Worm (Caenorhabditis elegans): ENCODE measurements around the gene sru-28.

sru-28 gene

ce11 chrV:1505995-1506394, at the start of gene sru-28:
Gene sru-28, plus strand, starts transcription at chrV:1506295.
- TF ChIP-seq aly-1 (tag; optimal IDR thresholded peaks at IDR 0.05): no peak
- no peak for TF ChIP-seq hmbx-1 (tag; optimal IDR thresholded peaks at IDR 0.05)
- TF ChIP-seq F13C5.2 (tag; optimal IDR thresholded peaks at IDR 0.05): no peak

ce11 chrV:1456614-1457013, 49.5 kb upstream of the sru-28 start:
- TF ChIP-seq flt-1 (GFP tag; IDR thresholded peaks at IDR 0.05) (no peak), aly-1 (tag; optimal IDR thresholded peaks at IDR 0.05) (no peak), ceh-13 (GFP tag; optimal IDR thresholded peaks at IDR 0.05) (no peak), pes-1 (GFP tag; IDR thresholded peaks at IDR 0.05) (no peak), hmbx-1 (tag; optimal IDR thresholded peaks at IDR 0.05) (no peak), ama-1 (optimal IDR thresholded peaks at IDR 0.05) (no peak)

- TF ChIP-seq F13C5.2 (tag; optimal IDR thresholded peaks at IDR 0.05): no peak
- TF ChIP-seq sea-1 (GFP tag; conservative IDR thresholded peaks at IDR 0.05): no peak
- no peak for TF ChIP-seq tbx-11 (GFP tag; IDR thresholded peaks at IDR 0.05)
- no peak for TF ChIP-seq aly-1 (tag; optimal IDR thresholded peaks at IDR 0.05)
- no peak for TF ChIP-seq tra-4 (tag; optimal IDR thresholded peaks at IDR 0.05)
- no peak for TF ChIP-seq pes-1 (GFP tag; IDR thresholded peaks at IDR 0.05)
- TF ChIP-seq hnd-1 (tag; optimal IDR thresholded peaks at IDR 0.05): no peak
- TF ChIP-seq hmg-4 (GFP tag; optimal IDR thresholded peaks at IDR 0.05): no peak
- TF ChIP-seq flt-1 (GFP tag; IDR thresholded peaks at IDR 0.05): no peak
- TF ChIP-seq tbx-37 (GFP tag; conservative IDR thresholded peaks at IDR 0.05): no peak
- TF ChIP-seq scrt-1 (GFP tag; IDR thresholded peaks at IDR 0.05): no peak
- TF ChIP-seq B0310.2 (tag; optimal IDR thresholded peaks at IDR 0.05): no peak
- no peak for TF ChIP-seq ceh-13 (GFP tag; optimal IDR thresholded peaks at IDR 0.05)
- TF ChIP-seq ceh-36 (tag; optimal IDR thresholded peaks at IDR 0.05): no peak
- TF ChIP-seq ama-1 (optimal IDR thresholded peaks at IDR 0.05): no peak
- no peak for TF ChIP-seq hmbx-1 (tag; optimal IDR thresholded peaks at IDR 0.05)
- no peak for TF ChIP-seq ets-7 (tag; optimal IDR thresholded peaks at IDR 0.05)
Observed at ce11 chrV:1459374-1459926, 46.6 kb upstream of the sru-28 start.

- TF ChIP-seq pes-1 (GFP tag; IDR thresholded peaks at IDR 0.05) (no peak), B0310.2 (tag; optimal IDR thresholded peaks at IDR 0.05) (no peak), ets-7 (tag; optimal IDR thresholded peaks at IDR 0.05) (no peak), aly-1 (tag; optimal IDR thresholded peaks at IDR 0.05) (no peak)
Observed at ce11 chrV:1460069-1460468, 46.0 kb upstream of the sru-28 start, which contains the start of gene hacd-1. Gene hacd-1, plus strand, starts transcription at chrV:1460369.

- TF ChIP-seq hmg-4 (GFP tag; optimal IDR thresholded peaks at IDR 0.05) (no peak), ceh-36 (tag; optimal IDR thresholded peaks at IDR 0.05) (no peak), tbx-37 (GFP tag; conservative IDR thresholded peaks at IDR 0.05) (no peak), sea-1 (GFP tag; conservative IDR thresholded peaks at IDR 0.05) (no peak), F13C5.2 (tag; optimal IDR thresholded peaks at IDR 0.05) (no peak), scrt-1 (GFP tag; IDR thresholded peaks at IDR 0.05) (no peak), ets-7 (tag; optimal IDR thresholded peaks at IDR 0.05) (no peak), B0310.2 (tag; optimal IDR thresholded peaks at IDR 0.05) (no peak), tbx-11 (GFP tag; IDR thresholded peaks at IDR 0.05) (no peak), ama-1 (optimal IDR thresholded peaks at IDR 0.05) (no peak), aly-1 (tag; optimal IDR thresholded peaks at IDR 0.05) (no peak)
Observed at ce11 chrV:1464543-1465040, 41.5 kb upstream of the sru-28 start, which contains the start of the genes fpn-1.2 and pqn-54. Gene fpn-1.2, minus strand, starts transcription at chrV:1464699. Gene pqn-54, plus strand, starts transcription at chrV:1464990.

- TF ChIP-seq tbx-11 (GFP tag; IDR thresholded peaks at IDR 0.05): no peak
Observed at ce11 chrV:1465932-1466331, 40.2 kb upstream of the sru-28 start.

- TF ChIP-seq tbx-11 (GFP tag; IDR thresholded peaks at IDR 0.05) (no peak), hmbx-1 (tag; optimal IDR thresholded peaks at IDR 0.05) (no peak), aly-1 (tag; optimal IDR thresholded peaks at IDR 0.05) (no peak), flt-1 (GFP tag; IDR thresholded peaks at IDR 0.05) (no peak), sea-1 (GFP tag; conservative IDR thresholded peaks at IDR 0.05) (no peak), ceh-36 (tag; optimal IDR thresholded peaks at IDR 0.05) (no peak), ets-7 (tag; optimal IDR thresholded peaks at IDR 0.05) (no peak)
Observed at ce11 chrV:1466949-1467348, 39.1 kb upstream of the sru-28 start.

ce11 chrV:1467444-1467843, 38.7 kb upstream of the sru-28 start, which contains the start of gene gid-8:
Gene gid-8, plus strand, starts transcription at chrV:1467744.
- no peak for TF ChIP-seq ama-1 (optimal IDR thresholded peaks at IDR 0.05)
- TF ChIP-seq hmbx-1 (tag; optimal IDR thresholded peaks at IDR 0.05): no peak
- no peak for TF ChIP-seq B0310.2 (tag; optimal IDR thresholded peaks at IDR 0.05)
- no peak for TF ChIP-seq sea-1 (GFP tag; conservative IDR thresholded peaks at IDR 0.05)
- TF ChIP-seq hmg-4 (GFP tag; optimal IDR thresholded peaks at IDR 0.05): no peak
- no peak for TF ChIP-seq ceh-36 (tag; optimal IDR thresholded peaks at IDR 0.05)
- no peak for TF ChIP-seq ceh-13 (GFP tag; optimal IDR thresholded peaks at IDR 0.05)
- no peak for TF ChIP-seq flt-1 (GFP tag; IDR thresholded peaks at IDR 0.05)
- no peak for TF ChIP-seq hnd-1 (tag; optimal IDR thresholded peaks at IDR 0.05)
- no peak for TF ChIP-seq ets-7 (tag; optimal IDR thresholded peaks at IDR 0.05)
- no peak for TF ChIP-seq scrt-1 (GFP tag; IDR thresholded peaks at IDR 0.05)
- no peak for TF ChIP-seq tra-4 (tag; optimal IDR thresholded peaks at IDR 0.05)
- TF ChIP-seq F13C5.2 (tag; optimal IDR thresholded peaks at IDR 0.05): no peak
- TF ChIP-seq aly-1 (tag; optimal IDR thresholded peaks at IDR 0.05): no peak
- TF ChIP-seq tbx-37 (GFP tag; conservative IDR thresholded peaks at IDR 0.05): no peak
- no peak for TF ChIP-seq tbx-11 (GFP tag; IDR thresholded peaks at IDR 0.05)
- TF ChIP-seq pes-1 (GFP tag; IDR thresholded peaks at IDR 0.05): no peak
